Fruit fly (Drosophila melanogaster): ENCODE results near the gene Osi5.

- no peak for TF ChIP-seq bab2 (GFP tag; optimal IDR thresholded peaks at IDR 0.05)
- no peak for TF ChIP-seq Awh (GFP tag; IDR thresholded peaks at IDR 0.05)
- TF ChIP-seq CG8765 (GFP tag; IDR thresholded peaks at IDR 0.05): no peak
- no peak for TF ChIP-seq lmd (GFP tag; IDR thresholded peaks at IDR 0.05)
- TF ChIP-seq CG10654 (GFP tag; optimal IDR thresholded peaks at IDR 0.05): no peak
- no peak for TF ChIP-seq CG11398 (GFP tag; optimal IDR thresholded peaks at IDR 0.05)
- TF ChIP-seq hb (GFP tag; IDR thresholded peaks at IDR 0.05; ENCODE audit: partially characterized antibody): no peak
Observed at dm6 chr3R:6199717-6200116, 27.6 kb upstream of the Osi5 start.

Measured in whole organism, embryonic.